Fruit fly (Drosophila melanogaster) whole organism, embryonic: Measurements from ENCODE around the gene CG12998.

Source experiments
- Asciz ChIP-seq: fragments of 200-800 bp; sonication (Bioruptor generic); optimal IDR thresholded peaks from 2 replicates; lab custom pipeline; 2017; ENCODE audit warnings: missing biosample characterization, mild to moderate bottlenecking, missing genetic modification characterization, missing genetic modification reagents
- Atf-2 ChIP-seq: fragments of 200-800 bp; sonication (Bioruptor generic); optimal IDR thresholded peaks from 2 replicates; lab custom pipeline; 2016; ENCODE audit warnings: missing biosample characterization, missing genetic modification characterization
- Atf6 ChIP-seq: fragments of 200-800 bp; sonication (Bioruptor generic); IDR thresholded peaks from 2 replicates; pipeline ENCODE4 v1.3.6; 2022; ENCODE audit warnings: missing biosample characterization, missing genetic modification characterization
- CG10321 ChIP-seq: fragments of 200-800 bp; sonication (Bioruptor generic); IDR thresholded peaks from 2 replicates; pipeline ENCODE4 v1.3.6; 2022; ENCODE audit warnings: missing biosample characterization, missing genetic modification characterization
- CG10543 ChIP-seq: fragments of 200-800 bp; sonication (Bioruptor generic); optimal IDR thresholded peaks from 3 replicates; lab custom pipeline; 2017; ENCODE audit warnings: missing biosample characterization, mild to moderate bottlenecking, missing genetic modification characterization, moderate library complexity
- CG10565 ChIP-seq: fragments of 200-800 bp; sonication (Bioruptor generic); optimal IDR thresholded peaks from 3 replicates; lab custom pipeline; 2016; ENCODE audit warnings: missing biosample characterization, mild to moderate bottlenecking, missing genetic modification characterization
- CG10959 ChIP-seq: fragments of 200-800 bp; sonication (Bioruptor generic); IDR thresholded peaks from 2 replicates; pipeline ENCODE4 v1.3.6; 2022; ENCODE audit warnings: missing biosample characterization, missing genetic modification characterization
- CG16863 ChIP-seq: fragments of 200-800 bp; sonication (Bioruptor generic); optimal IDR thresholded peaks from 3 replicates; lab custom pipeline; 2016; ENCODE audit warnings: missing biosample characterization, missing genetic modification characterization
- CG17829 ChIP-seq: fragments of 200-800 bp; optimal IDR thresholded peaks from 2 replicates; lab custom pipeline; 2019; ENCODE audit warnings: missing biosample characterization, mild to moderate bottlenecking, missing genetic modification characterization, moderate library complexity
- CG18011 ChIP-seq: fragments of 200-800 bp; sonication (Bioruptor generic); optimal IDR thresholded peaks from 2 replicates; lab custom pipeline; 2017; ENCODE audit warnings: missing biosample characterization, missing genetic modification characterization, mild to moderate bottlenecking, moderate library complexity, missing genotype
- CG2129 ChIP-seq: fragments of 200-800 bp; sonication (Bioruptor generic); IDR thresholded peaks from 2 replicates; pipeline ENCODE4 v1.3.6; 2022; ENCODE audit warnings: missing biosample characterization, missing genetic modification characterization; ENCODE audit not compliant: partially characterized antibody
- CG2712 ChIP-seq: fragments of 200-800 bp; optimal IDR thresholded peaks from 3 replicates; lab custom pipeline; 2019; ENCODE audit warnings: missing biosample characterization, mild to moderate bottlenecking, missing genetic modification characterization, moderate library complexity
- CG3995 ChIP-seq: fragments of 200-800 bp; sonication (Bioruptor generic); optimal IDR thresholded peaks from 3 replicates; lab custom pipeline; 2016; ENCODE audit warnings: missing biosample characterization, missing genetic modification characterization
- CG5953 ChIP-seq: fragments of 200-800 bp; sonication (Bioruptor generic); IDR thresholded peaks from 2 replicates; pipeline ENCODE4 v1.3.6; 2022; ENCODE audit warnings: missing biosample characterization, missing genetic modification characterization
- CG6254 ChIP-seq: fragments of 200-800 bp; sonication (Bioruptor generic); optimal IDR thresholded peaks from 3 replicates; lab custom pipeline; 2017; ENCODE audit warnings: mild to moderate bottlenecking, missing biosample characterization, missing genetic modification reagents, missing genetic modification characterization
- CG7372 ChIP-seq: fragments of 200-800 bp; sonication (Bioruptor generic); IDR thresholded peaks from 2 replicates; pipeline ENCODE4 v1.3.6; 2022; ENCODE audit warnings: missing biosample characterization, missing genetic modification characterization
- CG8944 ChIP-seq: fragments of 200-800 bp; sonication (Bioruptor generic); optimal IDR thresholded peaks from 3 replicates; lab custom pipeline; 2016; ENCODE audit warnings: missing biosample characterization, missing genetic modification characterization
- Dbx ChIP-seq: fragments of 200-800 bp; sonication (Bioruptor generic); IDR thresholded peaks from 3 replicates; pipeline ENCODE4 v1.3.6; 2022; ENCODE audit warnings: missing biosample characterization, missing genetic modification characterization
- Elba2 ChIP-seq: fragments of 200-800 bp; sonication (Bioruptor generic); optimal IDR thresholded peaks from 3 replicates; lab custom pipeline; 2016; ENCODE audit warnings: missing biosample characterization, missing genetic modification characterization
- HLH3B ChIP-seq: fragments of 200-800 bp; sonication (Bioruptor generic); IDR thresholded peaks from 2 replicates; pipeline ENCODE4 v1.3.6; 2022; ENCODE audit warnings: missing biosample characterization, missing genetic modification characterization
- Hsf ChIP-seq: fragments of 200-800 bp; sonication (Bioruptor generic); optimal IDR thresholded peaks from 3 replicates; lab custom pipeline; 2016; ENCODE audit warnings: missing biosample characterization, missing genetic modification characterization
- NK7.1 ChIP-seq: fragments of 200-800 bp; sonication (Bioruptor generic); optimal IDR thresholded peaks from 3 replicates; lab custom pipeline; 2016; ENCODE audit warnings: missing biosample characterization, missing genetic modification characterization
- Oli ChIP-seq: fragments of 200-800 bp; sonication (Bioruptor generic); optimal IDR thresholded peaks from 2 replicates; lab custom pipeline; 2018; ENCODE audit warnings: missing biosample characterization, mild to moderate bottlenecking, missing genetic modification characterization, moderate library complexity
- Pdp1 ChIP-seq, 2 experiments: fragments of 200-800 bp; sonication (Bioruptor generic); optimal IDR thresholded peaks; 3 replicates each; lab custom pipeline; 2016; ENCODE audit warnings: missing biosample characterization in 2 of 2, missing genetic modification characterization in 2 of 2, mild to moderate bottlenecking in 1 of 2, moderate library complexity in 1 of 2
- Sry-δ ChIP-seq: fragments of 200-800 bp; sonication (Bioruptor generic); optimal IDR thresholded peaks from 2 replicates; lab custom pipeline; 2016; ENCODE audit warnings: missing biosample characterization, missing genetic modification characterization
- Vsx1 ChIP-seq: fragments of 200-800 bp; sonication (Bioruptor generic); optimal IDR thresholded peaks from 2 replicates; lab custom pipeline; 2017; ENCODE audit warnings: missing biosample characterization, mild to moderate bottlenecking, missing genetic modification characterization, missing genetic modification reagents
- Xrp1 ChIP-seq: fragments of 200-800 bp; sonication (Bioruptor generic); IDR thresholded peaks from 2 replicates; pipeline ENCODE4 v1.3.6; 2022; ENCODE audit warnings: missing biosample characterization, missing genetic modification characterization
- ab ChIP-seq: fragments of 200-800 bp; sonication (Bioruptor generic); optimal IDR thresholded peaks from 2 replicates; lab custom pipeline; 2016; ENCODE audit warnings: missing biosample characterization, missing genetic modification characterization
- abd-A ChIP-seq: fragments of 200-800 bp; sonication (Bioruptor generic); optimal IDR thresholded peaks from 3 replicates; lab custom pipeline; 2019; ENCODE audit warnings: missing biosample characterization, mild to moderate bottlenecking, missing genetic modification characterization, moderate library complexity
- aop ChIP-seq: fragments of 200-800 bp; sonication (Bioruptor generic); IDR thresholded peaks from 2 replicates; pipeline ENCODE4 v1.3.6; 2022; ENCODE audit warnings: missing biosample characterization, missing genetic modification characterization
- bcd ChIP-seq: fragments of 200-800 bp; sonication (Bioruptor generic); optimal IDR thresholded peaks from 2 replicates; lab custom pipeline; 2017; ENCODE audit warnings: missing biosample characterization, mild to moderate bottlenecking, missing genetic modification characterization
- cwo ChIP-seq: fragments of 200-800 bp; sonication (Bioruptor generic); optimal IDR thresholded peaks from 3 replicates; lab custom pipeline; 2017; ENCODE audit warnings: missing biosample characterization, missing genetic modification characterization, mild to moderate bottlenecking, moderate library complexity, missing genetic modification reagents
- da ChIP-seq: fragments of 200-800 bp; sonication (Bioruptor generic); optimal IDR thresholded peaks from 2 replicates; lab custom pipeline; 2016; ENCODE audit warnings: missing biosample characterization, missing genetic modification characterization
- dm ChIP-seq: fragments of 200-800 bp; sonication (Bioruptor generic); optimal IDR thresholded peaks from 3 replicates; lab custom pipeline; 2016; ENCODE audit warnings: missing biosample characterization, missing genetic modification characterization
- exex ChIP-seq: fragments of 200-800 bp; sonication (Bioruptor generic); optimal IDR thresholded peaks from 4 replicates; lab custom pipeline; 2018; ENCODE audit warnings: missing biosample characterization, mild to moderate bottlenecking, missing genetic modification characterization, moderate library complexity
- fd102C ChIP-seq: fragments of 200-800 bp; sonication (Bioruptor generic); optimal IDR thresholded peaks from 2 replicates; lab custom pipeline; 2018; ENCODE audit warnings: missing biosample characterization, mild to moderate bottlenecking, missing genetic modification characterization, moderate library complexity
- fd96Cb ChIP-seq: fragments of 200-800 bp; sonication (Bioruptor generic); optimal IDR thresholded peaks from 2 replicates; lab custom pipeline; 2018; ENCODE audit warnings: missing biosample characterization, mild to moderate bottlenecking, missing genetic modification characterization, moderate library complexity
- gsb-n ChIP-seq: fragments of 200-800 bp; sonication (Bioruptor generic); optimal IDR thresholded peaks from 3 replicates; lab custom pipeline; 2018; ENCODE audit warnings: missing biosample characterization, mild to moderate bottlenecking, missing genetic modification characterization
- lilli ChIP-seq: fragments of 200-800 bp; sonication (Bioruptor generic); optimal IDR thresholded peaks from 3 replicates; lab custom pipeline; 2016; ENCODE audit warnings: missing biosample characterization, missing genetic modification characterization
- mirr ChIP-seq: fragments of 200-800 bp; sonication (Bioruptor generic); optimal IDR thresholded peaks from 3 replicates; lab custom pipeline; 2018; ENCODE audit warnings: missing biosample characterization, mild to moderate bottlenecking, missing genetic modification characterization
- ranshi ChIP-seq: fragments of 200-800 bp; sonication (Bioruptor generic); IDR thresholded peaks from 2 replicates; pipeline ENCODE4 v1.3.6; 2022; ENCODE audit warnings: missing biosample characterization, missing genetic modification characterization
- rib ChIP-seq: fragments of 200-800 bp; sonication (Bioruptor generic); IDR thresholded peaks from 2 replicates; pipeline ENCODE4 v1.3.6; 2022; ENCODE audit warnings: missing biosample characterization, missing genetic modification characterization
- row ChIP-seq: fragments of 200-800 bp; sonication (Bioruptor generic); IDR thresholded peaks from 3 replicates; pipeline ENCODE4 v1.3.6; 2022; ENCODE audit warnings: missing biosample characterization, missing genetic modification characterization
- schlank ChIP-seq: fragments of 200-800 bp; sonication (Bioruptor generic); optimal IDR thresholded peaks from 2 replicates; lab custom pipeline; 2018; ENCODE audit warnings: missing biosample characterization, mild to moderate bottlenecking, missing genetic modification characterization
- sim ChIP-seq: fragments of 200-800 bp; sonication (Bioruptor generic); IDR thresholded peaks from 2 replicates; pipeline ENCODE4 v1.3.6; 2022; ENCODE audit warnings: missing biosample characterization, missing genetic modification characterization
- sima ChIP-seq: fragments of 200-800 bp; sonication (Bioruptor generic); optimal IDR thresholded peaks from 2 replicates; lab custom pipeline; 2016; ENCODE audit warnings: missing biosample characterization, missing genetic modification characterization
- stc ChIP-seq: fragments of 200-800 bp; sonication (Bioruptor generic); IDR thresholded peaks from 2 replicates; pipeline ENCODE4 v1.3.6; 2022; ENCODE audit warnings: missing biosample characterization, missing genetic modification characterization
- tgo ChIP-seq: fragments of 200-800 bp; sonication (Bioruptor generic); IDR thresholded peaks from 3 replicates; pipeline ENCODE4 v1.3.6; 2022; ENCODE audit warnings: missing biosample characterization, missing genetic modification characterization
- tio ChIP-seq: fragments of 200-800 bp; sonication (Bioruptor generic); optimal IDR thresholded peaks from 2 replicates; lab custom pipeline; 2017; ENCODE audit warnings: missing biosample characterization, missing genetic modification characterization, inconsistent platforms
- tll ChIP-seq, 2 experiments: fragments of 200-800 bp in 1 of 2; fragments of >200 bp in 1 of 2; sonication (Bioruptor generic) in 1 of 2; optimal IDR thresholded peaks; 2 replicates each; lab custom pipeline; 2017 to 2019; ENCODE audit warnings: missing biosample characterization in 2 of 2, missing genetic modification characterization in 2 of 2, mild to moderate bottlenecking in 1 of 2, moderate library complexity in 1 of 2

CG12998 gene

dm6 chrX:17186432-17186831 is 32.0 kb upstream of the CG12998 start (continued):
- TF ChIP-seq Pdp1 (GFP tag; optimal IDR thresholded peaks at IDR 0.05; lab: Kevin White, UChicago) = peak in 1 of 2 experiments; percentile 59
- TF ChIP-seq exex (tag; lab: Kevin White, UChicago) = peak; percentile 46
- TF ChIP-seq, all 482 proteins: peak for 9

- TF ChIP-seq tll (GFP tag; optimal IDR thresholded peaks at IDR 0.05; lab: Kevin White, UChicago) = no peak
- no peak for TF ChIP-seq sim (GFP tag; lab: Robert Waterston, UW)
- TF ChIP-seq ab (GFP tag; lab: Kevin White, UChicago) = no peak
- TF ChIP-seq CG10543 = no peak
- TF ChIP-seq CG10565 (GFP tag; lab: Kevin White, UChicago) = no peak
- no peak for TF ChIP-seq stc (GFP tag; lab: Robert Waterston, UW)
- TF ChIP-seq CG7372 (GFP tag; lab: Robert Waterston, UW) = no peak
- no peak for TF ChIP-seq Elba2 (GFP tag; lab: Kevin White, UChicago)
- TF ChIP-seq CG2712 (tag; lab: Kevin White, UChicago) = peak; percentile 38
- TF ChIP-seq CG6254 (GFP tag; lab: Kevin White, UChicago) = no peak
- TF ChIP-seq gsb-n (tag; lab: Kevin White, UChicago) = no peak
- peak; percentile 6 for TF ChIP-seq bcd (GFP tag; lab: Kevin White, UChicago)
- no peak for TF ChIP-seq CG10959 (GFP tag; lab: Robert Waterston, UW)
- TF ChIP-seq NK7.1 (GFP tag; lab: Kevin White, UChicago) = no peak
- no peak for TF ChIP-seq tio (GFP tag; lab: Kevin White, UChicago)
- TF ChIP-seq Sry-δ (GFP tag; lab: Kevin White, UChicago) = no peak
- TF ChIP-seq Atf6 (GFP tag; lab: Robert Waterston, UW) = no peak
- peak; percentile 50; the same call in 1 of the 2 replicates for TF ChIP-seq Xrp1
- TF ChIP-seq Vsx1 (GFP tag; lab: Kevin White, UChicago) = no peak
- no peak for TF ChIP-seq rib (GFP tag; lab: Robert Waterston, UW)
- TF ChIP-seq CG3995 = no peak
- no peak for TF ChIP-seq CG17829 (tag; lab: Kevin White, UChicago)
- TF ChIP-seq Asciz (GFP tag; lab: Kevin White, UChicago) = no peak
- peak; percentile 29; the same call in 1 of the 2 replicates for TF ChIP-seq HLH3B
- TF ChIP-seq Dbx (GFP tag; lab: Robert Waterston, UW) = no peak
- no peak for TF ChIP-seq mirr
- TF ChIP-seq ranshi (GFP tag; lab: Robert Waterston, UW) = no peak
- TF ChIP-seq aop (GFP tag; lab: Robert Waterston, UW) = no peak
- peak; percentile 54 for TF ChIP-seq Oli (tag; lab: Kevin White, UChicago)
- no peak for TF ChIP-seq CG18011 (GFP tag; lab: Kevin White, UChicago)
- TF ChIP-seq abd-A (tag; lab: Kevin White, UChicago) = no peak
- TF ChIP-seq fd102C = no peak
- no peak for TF ChIP-seq CG2129
- TF ChIP-seq dm = no peak
- no peak for TF ChIP-seq Hsf (GFP tag; lab: Kevin White, UChicago)
- TF ChIP-seq Atf-2 (GFP tag; lab: Kevin White, UChicago) = no peak
- no peak for TF ChIP-seq CG8944 (GFP tag; lab: Kevin White, UChicago)
- TF ChIP-seq CG16863 (GFP tag; lab: Kevin White, UChicago) = no peak
- TF ChIP-seq schlank (tag; lab: Kevin White, UChicago) = no peak
- TF ChIP-seq cwo (GFP tag; lab: Kevin White, UChicago) = no peak
- TF ChIP-seq CG10321 (GFP tag; lab: Robert Waterston, UW) = no peak
- TF ChIP-seq CG5953 (GFP tag; lab: Robert Waterston, UW) = no peak
- no peak for TF ChIP-seq sima
- TF ChIP-seq da = no peak
- peak; percentile 15 for TF ChIP-seq fd96Cb (tag; lab: Kevin White, UChicago)
- TF ChIP-seq lilli = no peak
- TF ChIP-seq row = peak; percentile 38; the same call in 1 of the 3 replicates
- TF ChIP-seq tgo (GFP tag; lab: Robert Waterston, UW) = 0 out of 3 replicates have a peak, but pooled peaks have one; percentile 29
Observed at dm6 chrX:17187495-17187894, 31.0 kb upstream of the CG12998 start.
